Fruit fly (Drosophila melanogaster) whole organism, wandering third instar larva: Measurements from ENCODE around the gene CG16865.
A peak's percentile ranks its signal among the peaks of the same experiment; 100 is the strongest.

Experiments used
- Abd-B ChIP-seq: fragments of >200 bp; optimal IDR thresholded peaks from 2 replicates; lab custom pipeline; 2017; ENCODE audit warnings: missing biosample characterization, missing genetic modification characterization
- CG32264 ChIP-seq: fragments of 200-800 bp; sonication (Bioruptor generic); optimal IDR thresholded peaks from 2 replicates; lab custom pipeline; 2016; ENCODE audit warnings: missing biosample characterization, missing genetic modification characterization
- CG9705 ChIP-seq: fragments of 200-800 bp; sonication (Bioruptor generic); optimal IDR thresholded peaks from 2 replicates; lab custom pipeline; 2018; ENCODE audit warnings: missing biosample characterization, mild to moderate bottlenecking, missing genetic modification characterization
- CrebA ChIP-seq: fragments of 200-800 bp; sonication (Bioruptor generic); optimal IDR thresholded peaks from 2 replicates; lab custom pipeline; 2016; ENCODE audit warnings: missing biosample characterization, mild to moderate bottlenecking, missing genetic modification characterization, borderline replicate concordance
- Dfd ChIP-seq: fragments of >200 bp; optimal IDR thresholded peaks from 2 replicates; lab custom pipeline; 2017; ENCODE audit warnings: missing biosample characterization, missing genetic modification characterization
- Dif ChIP-seq: fragments of 200-275, 200-300 bp; sonication (Bioruptor generic); optimal IDR thresholded peaks from 2 replicates; lab custom pipeline; 2018; ENCODE audit warnings: missing biosample characterization, missing genetic modification characterization; ENCODE audit not compliant: partially characterized antibody
- GATAd ChIP-seq: sonication (Bioruptor generic); optimal IDR thresholded peaks from 2 replicates; lab custom pipeline; 2016; ENCODE audit warnings: missing biosample characterization, missing genetic modification characterization
- HLH106 ChIP-seq: fragments of 200-800 bp; optimal IDR thresholded peaks from 3 replicates; lab custom pipeline; 2019; ENCODE audit warnings: missing biosample characterization, mild to moderate bottlenecking, missing genetic modification characterization, moderate library complexity
- Hnf4 ChIP-seq: fragments of 200-800 bp; sonication (Bioruptor generic); optimal IDR thresholded peaks from 2 replicates; lab custom pipeline; 2016; ENCODE audit warnings: missing biosample characterization, mild to moderate bottlenecking, missing genetic modification characterization
- Hr78 ChIP-seq: fragments of >200 bp; optimal IDR thresholded peaks from 2 replicates; lab custom pipeline; 2017; ENCODE audit warnings: missing biosample characterization, missing genetic modification characterization
- Hr83 ChIP-seq: fragments of 200-300 bp; sonication (Bioruptor generic); optimal IDR thresholded peaks from 2 replicates; lab custom pipeline; 2016; ENCODE audit warnings: missing biosample characterization, mild to moderate bottlenecking, missing genetic modification characterization, moderate library complexity; ENCODE audit not compliant: poor library complexity, severe bottlenecking
- Jra ChIP-seq: sonication (Bioruptor generic); optimal IDR thresholded peaks from 2 replicates; lab custom pipeline; 2016; ENCODE audit warnings: missing biosample characterization, missing genetic modification characterization
- Mio ChIP-seq: sonication (Bioruptor generic); optimal IDR thresholded peaks from 2 replicates; lab custom pipeline; 2016; ENCODE audit warnings: missing biosample characterization, missing genetic modification characterization
- Myc ChIP-seq: fragments of >200 bp; optimal IDR thresholded peaks from 2 replicates; lab custom pipeline; 2017
- N ChIP-seq: fragments of >200 bp; optimal IDR thresholded peaks from 2 replicates; lab custom pipeline; 2018; ENCODE audit warnings: missing biosample characterization, missing external identifiers, missing genetic modification characterization
- OdsH ChIP-seq: fragments of 200-800 bp; sonication (Bioruptor generic); optimal IDR thresholded peaks from 2 replicates; lab custom pipeline; 2016; ENCODE audit warnings: missing biosample characterization, mild to moderate bottlenecking, missing genetic modification characterization
- Rel ChIP-seq, 2 experiments: fragments of 200-800 bp; sonication (Bioruptor generic) in 1 of 2; optimal IDR thresholded peaks; 2 replicates in 1 of 2; 3 replicates in 1 of 2; lab custom pipeline; 2016 to 2019; ENCODE audit warnings: mild to moderate bottlenecking in 2 of 2, missing biosample characterization in 2 of 2, missing genetic modification characterization in 2 of 2, moderate library complexity in 1 of 2
- Sp1 ChIP-seq: fragments of 200-800 bp; sonication (Bioruptor generic); optimal IDR thresholded peaks from 3 replicates; lab custom pipeline; 2019; ENCODE audit warnings: missing biosample characterization, mild to moderate bottlenecking, missing genetic modification characterization, moderate library complexity
- Vsx2 ChIP-seq: fragments of 200-300, 225-300 bp; sonication (Bioruptor generic); optimal IDR thresholded peaks from 2 replicates; lab custom pipeline; 2018; ENCODE audit warnings: missing biosample characterization, missing genetic modification characterization; ENCODE audit not compliant: partially characterized antibody
- br ChIP-seq: fragments of 200-800 bp; sonication (Bioruptor generic); optimal IDR thresholded peaks from 2 replicates; lab custom pipeline; 2016; ENCODE audit warnings: missing biosample characterization, missing genetic modification characterization
- brk ChIP-seq: fragments of 200-800 bp; sonication (Bioruptor generic); optimal IDR thresholded peaks from 2 replicates; lab custom pipeline; 2016; ENCODE audit warnings: missing biosample characterization, mild to moderate bottlenecking, missing genetic modification characterization
- dl ChIP-seq, 2 experiments: fragments of 175-275, 200-275 bp in 1 of 2; fragments of 200-275 bp in 1 of 2; sonication (Bioruptor generic); optimal IDR thresholded peaks; lab custom pipeline; 2018; ENCODE audit warnings: mild to moderate bottlenecking in 2 of 2, missing biosample characterization in 2 of 2, missing genetic modification characterization in 2 of 2, moderate library complexity in 2 of 2; ENCODE audit not compliant: partially characterized antibody in 2 of 2, insufficient read depth in 1 of 2
- dmrt93B ChIP-seq: fragments of 200-800 bp; sonication (Bioruptor generic); optimal IDR thresholded peaks from 2 replicates; lab custom pipeline; 2018; ENCODE audit warnings: missing biosample characterization, mild to moderate bottlenecking, missing genetic modification characterization
- dsf ChIP-seq: sonication (Bioruptor generic); optimal IDR thresholded peaks from 2 replicates; lab custom pipeline; 2016; ENCODE audit warnings: missing biosample characterization, missing genetic modification characterization, borderline replicate concordance
- ey ChIP-seq: fragments of 200-800 bp; sonication (Bioruptor generic); optimal IDR thresholded peaks from 2 replicates; lab custom pipeline; 2016; ENCODE audit warnings: missing biosample characterization, missing genetic modification characterization
- foxo ChIP-seq, 2 experiments: fragments of 200-800 bp; sonication (Bioruptor generic); optimal IDR thresholded peaks; 2 replicates in 1 of 2; 3 replicates in 1 of 2; lab custom pipeline; 2016 to 2017; ENCODE audit warnings: missing biosample characterization in 2 of 2, missing genetic modification characterization in 2 of 2
- fru ChIP-seq: fragments of 200-800 bp; sonication (Bioruptor generic); optimal IDR thresholded peaks from 3 replicates; lab custom pipeline; 2016; ENCODE audit warnings: missing biosample characterization, mild to moderate bottlenecking, missing genetic modification characterization
- h ChIP-seq: fragments of 200-800 bp; sonication (Bioruptor generic); optimal IDR thresholded peaks from 3 replicates; lab custom pipeline; 2016; ENCODE audit warnings: missing biosample characterization, mild to moderate bottlenecking, missing genetic modification characterization
- jim ChIP-seq: fragments of 175-275, 200-325 bp; sonication (Bioruptor generic); optimal IDR thresholded peaks from 2 replicates; lab custom pipeline; 2016; ENCODE audit warnings: missing biosample characterization, mild to moderate bottlenecking, missing genetic modification characterization
- lola ChIP-seq: fragments of >200 bp; optimal IDR thresholded peaks from 2 replicates; lab custom pipeline; 2017; ENCODE audit warnings: missing biosample characterization, missing genetic modification characterization
- pan ChIP-seq: fragments of >200 bp; optimal IDR thresholded peaks from 2 replicates; lab custom pipeline; 2017
- psq ChIP-seq: fragments of 200-800 bp; sonication (Bioruptor generic); optimal IDR thresholded peaks from 3 replicates; lab custom pipeline; 2017; ENCODE audit warnings: missing biosample characterization, mild to moderate bottlenecking, missing genetic modification characterization, moderate library complexity
- rgr ChIP-seq: fragments of 200-800 bp; sonication (Bioruptor generic); optimal IDR thresholded peaks from 3 replicates; lab custom pipeline; 2016; ENCODE audit warnings: missing biosample characterization, mild to moderate bottlenecking, missing genetic modification characterization
- sage ChIP-seq: fragments of 200-800 bp; sonication (Bioruptor generic); optimal IDR thresholded peaks from 2 replicates; lab custom pipeline; 2016; ENCODE audit warnings: missing biosample characterization, mild to moderate bottlenecking, missing genetic modification characterization
- sv ChIP-seq: fragments of 200-800 bp; sonication (Bioruptor generic); optimal IDR thresholded peaks from 3 replicates; lab custom pipeline; 2016; ENCODE audit warnings: missing biosample characterization, missing genetic modification characterization
- tai ChIP-seq: sonication (Bioruptor generic); optimal IDR thresholded peaks from 2 replicates; lab custom pipeline; 2016; ENCODE audit warnings: missing biosample characterization, missing genetic modification characterization
- usp ChIP-seq: fragments of >200 bp; optimal IDR thresholded peaks from 2 replicates; lab custom pipeline; 2017; ENCODE audit warnings: missing biosample characterization, missing genetic modification characterization
- woc ChIP-seq: sonication (Bioruptor generic); optimal IDR thresholded peaks from 2 replicates; lab custom pipeline; 2016; ENCODE audit warnings: missing biosample characterization, mild to moderate bottlenecking, missing genetic modification characterization

Gene CG16865

DNA sequence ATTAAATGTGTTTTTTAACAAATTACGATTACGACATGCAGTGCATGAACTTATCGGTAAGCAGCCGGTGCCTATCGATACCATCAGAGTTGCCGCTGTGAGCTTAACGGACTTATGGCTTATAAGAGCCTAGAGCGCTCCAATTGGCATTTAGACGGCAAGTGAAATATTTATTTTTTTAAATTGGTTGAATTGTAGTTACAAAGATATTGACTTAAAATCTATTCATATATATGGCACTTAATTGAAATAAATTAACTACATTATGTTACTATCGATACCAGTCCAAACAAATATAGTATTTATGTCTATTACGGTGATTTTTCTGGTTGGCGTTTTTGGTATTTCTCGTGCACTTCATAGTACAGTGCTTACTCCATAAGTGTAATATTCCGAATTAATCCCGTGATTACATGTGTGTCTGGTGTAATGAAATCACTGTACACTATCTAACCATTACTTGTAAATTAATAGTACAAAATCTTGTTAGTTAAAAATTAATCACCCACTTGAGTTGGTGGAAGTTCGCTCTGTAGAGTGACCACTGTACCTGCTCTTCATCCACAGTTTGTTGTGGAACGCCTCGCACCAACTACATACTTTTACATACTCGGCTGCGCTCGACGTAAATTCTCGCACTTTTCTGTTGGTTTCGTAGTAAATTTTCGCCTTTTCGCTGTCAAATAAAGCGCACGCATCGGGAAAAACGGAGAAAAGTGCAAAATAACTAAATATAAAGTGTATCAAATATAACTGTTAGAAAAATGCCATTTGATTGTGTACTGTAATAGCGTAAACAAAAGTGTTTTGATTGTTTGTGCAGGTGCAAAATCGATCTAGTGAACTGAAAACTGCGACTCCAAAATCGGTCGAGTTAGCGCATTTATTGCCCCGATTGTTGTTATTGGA lies 23.9 kb downstream of the CG16865 start, which contains the start of the genes mRpS23 and CenG1A:
mRpS23 (minus strand) TSS at position 71 of the 909 bp plus-strand sequence.
CenG1A (plus strand) TSS at position 563 of the 909 bp plus-strand sequence.
- TF ChIP-seq OdsH (GFP tag; lab: Kevin White, UChicago) (peak; percentile 100), h (peak; percentile 100), Dif (no peak), foxo (GFP tag; optimal IDR thresholded peaks at IDR 0.05; lab: Kevin White, UChicago) (peak; percentile 99 to 100), CrebA (GFP tag; lab: Kevin White, UChicago) (no peak), Sp1 (GFP tag; lab: Kevin White, UChicago) (peak; percentile 100), tai (GFP tag; lab: Kevin White, UChicago) (no peak), br (GFP tag; lab: Kevin White, UChicago) (peak; percentile 100), Hr78 (GFP tag; lab: Kevin White, UChicago) (no peak), Vsx2 (GFP tag; lab: Kevin White, UChicago) (no peak), Myc (lab: Kevin White, UChicago) (peak; percentile 6), CG32264 (peak; percentile 99), jim (GFP tag; lab: Kevin White, UChicago) (peak; percentile 98), rgr (GFP tag; lab: Kevin White, UChicago) (peak; percentile 100), CG9705 (peak; percentile 99), ey (GFP tag; lab: Kevin White, UChicago) (peak; percentile 100), N (GFP tag; lab: Kevin White, UChicago) (no peak), HLH106 (tag; lab: Kevin White, UChicago) (peak; percentile 100), Hnf4 (GFP tag; lab: Kevin White, UChicago) (peak; percentile 100), GATAd (GFP tag; lab: Kevin White, UChicago) (peak; percentile 98), dsf (GFP tag; lab: Kevin White, UChicago) (peak; percentile 98), dmrt93B (GFP tag; lab: Kevin White, UChicago) (peak; percentile 99), woc (GFP tag; lab: Kevin White, UChicago) (peak; percentile 100), usp (GFP tag; lab: Kevin White, UChicago) (no peak), lola (no peak), sage (GFP tag; lab: Kevin White, UChicago) (peak; percentile 99), Mio (GFP tag; lab: Kevin White, UChicago) (peak; percentile 97), Jra (GFP tag; lab: Kevin White, UChicago) (peak; percentile 99), Abd-B (GFP tag; lab: Kevin White, UChicago) (no peak), fru (GFP tag; lab: Kevin White, UChicago) (peak; percentile 100), pan (no peak), sv (peak; percentile 100), Hr83 (GFP tag; lab: Kevin White, UChicago) (peak; percentile 100), brk (GFP tag; lab: Kevin White, UChicago) (no peak), psq (GFP tag; lab: Kevin White, UChicago) (peak; percentile 99), dl (GFP tag; optimal IDR thresholded peaks at IDR 0.05; lab: Kevin White, UChicago; ENCODE audit: insufficient read depth in 1 of 2, partially characterized antibody in 2 of 2) (no peak), Dfd (GFP tag; lab: Kevin White, UChicago) (no peak), Rel (GFP tag; optimal IDR thresholded peaks at IDR 0.05; lab: Kevin White, UChicago) (peak; percentile 99), Rel (tag; optimal IDR thresholded peaks at IDR 0.05; lab: Kevin White, UChicago) (peak; percentile 96)

DNA sequence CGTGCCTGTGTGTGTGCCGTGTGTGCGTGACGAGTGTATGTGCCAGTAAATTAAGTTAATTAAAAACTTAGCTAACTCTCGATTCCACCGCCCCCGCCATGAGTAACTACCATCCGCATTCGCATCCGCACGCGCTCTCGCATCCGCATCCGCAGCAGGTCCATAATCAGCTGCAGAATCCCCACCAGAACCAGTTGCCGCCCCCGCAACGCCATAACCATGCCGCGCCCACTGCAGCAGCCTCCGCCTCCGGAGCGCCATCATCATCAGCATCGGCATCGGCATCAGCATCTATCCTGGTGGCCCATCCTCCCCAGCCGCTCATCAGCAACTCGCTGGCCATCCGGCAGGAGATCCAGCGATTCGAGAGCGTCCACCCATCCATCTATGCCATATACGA lies 24.6 kb downstream of the CG16865 start:
- TF ChIP-seq Hnf4 (GFP tag; lab: Kevin White, UChicago) = no peak
- TF ChIP-seq, all 38 proteins: peak for 0
